Fruit fly (Drosophila melanogaster): ENCODE results near the gene Pli.

The Pli gene

dm6 chr3R:23890886-23891285, 1.0 kb upstream of the Pli start, which contains the start of gene TfIIA-S (continued):
- TF ChIP-seq CrebB (tag; optimal IDR thresholded peaks at IDR 0.05) (peak; percentile 41), Xbp1 (GFP tag; optimal IDR thresholded peaks at IDR 0.05) (peak; percentile 90), CG11398 (GFP tag; optimal IDR thresholded peaks at IDR 0.05) (peak; percentile 84), CG1233 (GFP tag; optimal IDR thresholded peaks at IDR 0.05) (peak; percentile 55), ssp (GFP tag; IDR thresholded peaks at IDR 0.05) (no peak), Bteb2 (GFP tag; optimal IDR thresholded peaks at IDR 0.05) (peak; percentile 74), Stat92E (GFP tag; optimal IDR thresholded peaks at IDR 0.05) (no peak), slbo (GFP tag; IDR thresholded peaks at IDR 0.05) (no peak), bowl (GFP tag; IDR thresholded peaks at IDR 0.05) (no peak), CG7928 (GFP tag; optimal IDR thresholded peaks at IDR 0.05) (peak; percentile 54), repo (GFP tag; optimal IDR thresholded peaks at IDR 0.05) (peak; percentile 86), PHDP (tag; optimal IDR thresholded peaks at IDR 0.05) (peak; percentile 61), CG9609 (GFP tag; optimal IDR thresholded peaks at IDR 0.05) (peak; percentile 86), Hey (tag; optimal IDR thresholded peaks at IDR 0.05) (peak; percentile 44), fd64A (GFP tag; optimal IDR thresholded peaks at IDR 0.05) (peak; percentile 12), CG5180 (GFP tag; optimal IDR thresholded peaks at IDR 0.05) (no peak), CG13123 (GFP tag; optimal IDR thresholded peaks at IDR 0.05) (peak; percentile 69), Hsf (GFP tag; optimal IDR thresholded peaks at IDR 0.05) (peak; percentile 78), Fer2 (tag; optimal IDR thresholded peaks at IDR 0.05) (peak; percentile 49), CG18476 (GFP tag; optimal IDR thresholded peaks at IDR 0.05) (peak; percentile 60), ind (GFP tag; optimal IDR thresholded peaks at IDR 0.05) (peak; percentile 79), lab (GFP tag; optimal IDR thresholded peaks at IDR 0.05) (peak; percentile 91), Dfd (GFP tag; optimal IDR thresholded peaks at IDR 0.05) (no peak), NC2α (GFP tag; optimal IDR thresholded peaks at IDR 0.05) (peak; percentile 75), CG6175 (GFP tag; IDR thresholded peaks at IDR 0.05) (no peak), sens-2 (GFP tag; IDR thresholded peaks at IDR 0.05) (no peak), CG10267 (tag; optimal IDR thresholded peaks at IDR 0.05) (peak; percentile 99), phol (tag; optimal IDR thresholded peaks at IDR 0.05) (peak; percentile 72), YL-1 (GFP tag; optimal IDR thresholded peaks at IDR 0.05) (peak; percentile 92), Abd-B (GFP tag; optimal IDR thresholded peaks at IDR 0.05) (peak; percentile 62), CG5245 (GFP tag; optimal IDR thresholded peaks at IDR 0.05) (peak; percentile 71), Hr3 (GFP tag; optimal IDR thresholded peaks at IDR 0.05) (peak; percentile 69), Taf1 (GFP tag; IDR thresholded peaks at IDR 0.05) (no peak), D19B (GFP tag; optimal IDR thresholded peaks at IDR 0.05) (peak; percentile 32), bbx (GFP tag; IDR thresholded peaks at IDR 0.05; ENCODE audit: partially characterized antibody) (no peak), Vsx1 (GFP tag; optimal IDR thresholded peaks at IDR 0.05) (no peak), vfl (GFP tag; optimal IDR thresholded peaks at IDR 0.05) (peak; percentile 88), tna (GFP tag; IDR thresholded peaks at IDR 0.05; ENCODE audit: partially characterized antibody) (no peak), D (optimal IDR thresholded peaks at IDR 0.05) (no peak), D (GFP tag; optimal IDR thresholded peaks at IDR 0.05) (peak; percentile 40), CG4282 (GFP tag; optimal IDR thresholded peaks at IDR 0.05) (peak; percentile 91), NK7.1 (GFP tag; optimal IDR thresholded peaks at IDR 0.05) (no peak), CG12942 (GFP tag; optimal IDR thresholded peaks at IDR 0.05) (peak; percentile 78), Dad (GFP tag; optimal IDR thresholded peaks at IDR 0.05) (peak; percentile 64)

Data from whole organism, embryonic.